Worm (Caenorhabditis elegans): ENCODE results near the gene acdh-2.

- no peak for TF ChIP-seq fkh-10 (GFP tag; optimal IDR thresholded peaks at IDR 0.05)
- no peak for TF ChIP-seq R02D3.7 (tag; optimal IDR thresholded peaks at IDR 0.05)
- no peak for TF ChIP-seq mep-1 (tag; optimal IDR thresholded peaks at IDR 0.05)
- TF ChIP-seq dmd-6 (GFP tag; IDR thresholded peaks at IDR 0.05): no peak
- no peak for TF ChIP-seq skn-1 (tag; optimal IDR thresholded peaks at IDR 0.05)
- no peak for TF ChIP-seq nhr-11 (tag; optimal IDR thresholded peaks at IDR 0.05)
- no peak for TF ChIP-seq ztf-11 (tag; optimal IDR thresholded peaks at IDR 0.05)
Observed at ce11 chrII:5555522-5555921, 8.2 kb upstream of the acdh-2 start.
